Worm (Caenorhabditis elegans) whole organism, mixed stage, embryonic: Measurements from ENCODE around the gene Y39B6A.30.

ENCODE experiments used
- ceh-39 ChIP-seq: fragments of 150-350 bp; optimal IDR thresholded peaks from 2 replicates; lab custom pipeline; 2014; ENCODE audit warnings: missing biosample characterization, missing genetic modification characterization
- elt-1 ChIP-seq: sonication (generic microtip); optimal IDR thresholded peaks from 2 replicates; lab custom pipeline; 2017; ENCODE audit warnings: missing genetic modification characterization, mild to moderate bottlenecking, missing compliant biosample characterization, antibody characterized with exemption, moderate library complexity, borderline replicate concordance; ENCODE audit not compliant: insufficient read depth
- mab-5 ChIP-seq: fragments of 150-350 bp; optimal IDR thresholded peaks from 2 replicates; lab custom pipeline; 2014; ENCODE audit warnings: missing biosample characterization, missing genetic modification characterization
- mep-1 ChIP-seq: fragments of 150-350 bp; optimal IDR thresholded peaks from 2 replicates; lab custom pipeline; 2017; ENCODE audit warnings: missing biosample characterization, missing genetic modification reagents, missing genetic modification characterization, inconsistent platforms
- mls-2 ChIP-seq: sonication (generic microtip); optimal IDR thresholded peaks from 2 replicates; lab custom pipeline; 2016; ENCODE audit warnings: mild to moderate bottlenecking, missing genetic modification characterization, moderate library complexity, missing compliant biosample characterization
- nhr-12 ChIP-seq: fragments of 150-350 bp; optimal IDR thresholded peaks from 2 replicates; lab custom pipeline; 2014; ENCODE audit warnings: missing biosample characterization, missing genetic modification characterization
- snpc-4 ChIP-seq: fragments of 150-350 bp; optimal IDR thresholded peaks from 2 replicates; lab custom pipeline; 2014; ENCODE audit warnings: missing biosample characterization, missing genetic modification characterization
- tbx-8 ChIP-seq: fragments of 200-800 bp; sonication (Bioruptor generic); optimal IDR thresholded peaks from 2 replicates; lab custom pipeline; 2018; ENCODE audit warnings: mild to moderate bottlenecking, missing genetic modification characterization, moderate library complexity, missing compliant biosample characterization
- ztf-11 ChIP-seq: fragments of 150-350 bp; optimal IDR thresholded peaks from 2 replicates; lab custom pipeline; 2014; ENCODE audit warnings: missing biosample characterization, missing genetic modification characterization

DNA sequence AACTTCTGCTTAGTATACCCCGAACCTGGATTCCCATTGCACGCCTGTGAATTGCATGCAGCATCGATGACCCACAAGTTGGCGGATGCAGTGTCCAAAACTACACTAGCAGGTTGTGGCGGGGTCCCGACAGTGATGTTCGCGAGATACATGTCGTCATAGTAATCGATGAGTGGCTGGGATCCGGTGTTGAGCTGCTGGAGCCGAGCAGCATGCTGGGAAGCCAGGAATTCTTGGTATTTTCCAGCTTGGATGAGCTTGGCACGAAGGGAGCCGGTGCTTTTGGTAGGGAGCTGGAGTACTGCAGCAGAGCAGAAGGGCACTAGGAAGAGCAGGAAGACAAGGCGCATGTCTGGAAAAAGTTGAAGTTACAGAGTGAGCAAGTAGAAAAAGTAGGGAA lies 27.9 kb downstream of the Y39B6A.30 start, which contains the start of gene asp-16:
- no peak for TF ChIP-seq mab-5
- TF ChIP-seq ztf-11, result no peak
- no peak for TF ChIP-seq mls-2 (tag; lab: Kevin White, UChicago)
- TF ChIP-seq mep-1 (tag; lab: Kevin White, UChicago), result no peak
- no peak for TF ChIP-seq snpc-4 (tag; lab: Kevin White, UChicago)
- no peak for TF ChIP-seq nhr-12 (tag; lab: Kevin White, UChicago)
- TF ChIP-seq tbx-8 (GFP tag; lab: Kevin White, UChicago), result no peak
- TF ChIP-seq elt-1 (tag; lab: Kevin White, UChicago), result no peak
- no peak for TF ChIP-seq ceh-39 (tag; lab: Kevin White, UChicago)
